Worm (Caenorhabditis elegans) whole organism, L2 larva: ENCODE data around the gene ZK622.4.

Experiments used
- aly-2 ChIP-seq: fragments of 150-350 bp; optimal IDR thresholded peaks from 2 replicates; lab custom pipeline; 2014; ENCODE audit warnings: missing biosample characterization, missing genetic modification characterization
- blmp-1 ChIP-seq: sonication (generic microtip); optimal IDR thresholded peaks from 2 replicates; lab custom pipeline; 2017; ENCODE audit warnings: missing genetic modification characterization, mild to moderate bottlenecking, missing compliant biosample characterization, antibody characterized with exemption, moderate library complexity; ENCODE audit not compliant: insufficient read depth
- elt-3 ChIP-seq: sonication (generic microtip); optimal IDR thresholded peaks from 2 replicates; lab custom pipeline; 2017; ENCODE audit warnings: missing biosample characterization, missing genetic modification characterization
- gmeb-1 ChIP-seq: fragments of 150-350 bp; optimal IDR thresholded peaks from 2 replicates; lab custom pipeline; 2014; ENCODE audit warnings: missing biosample characterization, missing genetic modification characterization
- lin-13 ChIP-seq: fragments of 150-350 bp; optimal IDR thresholded peaks from 2 replicates; lab custom pipeline; 2014; ENCODE audit warnings: missing biosample characterization, missing genetic modification reagents, missing genetic modification characterization
- mdl-1 ChIP-seq, 2 experiments: fragments of 150-350 bp in 1 of 2; sonication (generic microtip) in 1 of 2; optimal IDR thresholded peaks; 2 replicates each; lab custom pipeline; 2017; ENCODE audit warnings: missing biosample characterization in 2 of 2, missing genetic modification characterization in 2 of 2
- nhr-11 ChIP-seq: fragments of 150-350 bp; optimal IDR thresholded peaks from 2 replicates; lab custom pipeline; 2014; ENCODE audit warnings: missing biosample characterization, missing genetic modification characterization
- ztf-11 ChIP-seq: sonication (generic microtip); optimal IDR thresholded peaks from 2 replicates; lab custom pipeline; 2017; ENCODE audit warnings: missing biosample characterization, missing genetic modification characterization

ce11 chrII:5340672-5341568 is 48.4 kb downstream of the ZK622.4 start:
- TF ChIP-seq blmp-1 (no peak), lin-13 (GFP tag; lab: Kevin White, UChicago) (no peak), mdl-1 (tag; optimal IDR thresholded peaks at IDR 0.05; lab: Kevin White, UChicago) (no peak), elt-3 (tag; lab: Kevin White, UChicago) (no peak), aly-2 (no peak), ztf-11 (tag; lab: Kevin White, UChicago) (no peak), gmeb-1 (tag; lab: Kevin White, UChicago) (no peak), nhr-11 (tag; lab: Kevin White, UChicago) (no peak)
